Worm (Caenorhabditis elegans) whole organism, young adult: Measurements from ENCODE around the gene K08D8.11.

Experiments
- F23B12.7 ChIP-seq: sonication (generic microtip); optimal IDR thresholded peaks from 2 replicates; lab custom pipeline; 2017; ENCODE audit warnings: missing genetic modification characterization, mild to moderate bottlenecking, missing compliant biosample characterization, antibody characterized with exemption, moderate library complexity; ENCODE audit not compliant: insufficient read depth
- Y53F4B.3 ChIP-seq: fragments of 200-800 bp; sonication (Bioruptor generic); IDR thresholded peaks from 2 replicates; pipeline ENCODE4 v1.3.6; 2022; ENCODE audit warnings: missing genetic modification reagents, missing genetic modification characterization, missing compliant biosample characterization
- athp-1 ChIP-seq: sonication (generic microtip); optimal IDR thresholded peaks from 2 replicates; lab custom pipeline; 2017; ENCODE audit warnings: mild to moderate bottlenecking, missing genetic modification characterization, missing compliant biosample characterization
- egl-44 ChIP-seq: fragments of 200-800 bp; sonication (Bioruptor generic); IDR thresholded peaks from 2 replicates; pipeline ENCODE4 v1.3.6; 2022; ENCODE audit warnings: missing genetic modification reagents, missing genetic modification characterization, missing compliant biosample characterization
- lin-35 ChIP-seq, 3 experiments: fragments of 150-350 bp in 2 of 3; sonication (generic microtip) in 1 of 3; optimal IDR thresholded peaks; 2 replicates each; lab custom pipeline; 2014 to 2018; ENCODE audit warnings: missing biosample characterization in 3 of 3, missing genetic modification characterization in 3 of 3, missing genetic modification reagents in 3 of 3
- pbrm-1 ChIP-seq: fragments of 200-800 bp; sonication (Bioruptor generic); IDR thresholded peaks from 2 replicates; pipeline ENCODE4 v1.3.6; 2022; ENCODE audit warnings: missing genetic modification reagents, missing genetic modification characterization, missing compliant biosample characterization
- tlf-1 ChIP-seq: fragments of 200-800 bp; sonication (Bioruptor generic); optimal IDR thresholded peaks from 2 replicates; lab custom pipeline; 2018; ENCODE audit warnings: mild to moderate bottlenecking, missing genetic modification characterization, missing compliant biosample characterization
- unc-62 ChIP-seq: fragments of 150-350 bp; optimal IDR thresholded peaks from 2 replicates; lab custom pipeline; 2014; ENCODE audit warnings: missing biosample characterization, missing genetic modification reagents, missing genetic modification characterization
- xnd-1 ChIP-seq: sonication (generic microtip); optimal IDR thresholded peaks from 2 replicates; lab custom pipeline; 2016; ENCODE audit warnings: missing genotype, missing genetic modification reagents, missing genetic modification characterization, missing compliant biosample characterization
- ztf-22 ChIP-seq: fragments of 200-800 bp; sonication (Bioruptor generic); optimal IDR thresholded peaks from 2 replicates; lab custom pipeline; 2018; ENCODE audit warnings: mild to moderate bottlenecking, missing genetic modification characterization, moderate library complexity, missing compliant biosample characterization

DNA sequence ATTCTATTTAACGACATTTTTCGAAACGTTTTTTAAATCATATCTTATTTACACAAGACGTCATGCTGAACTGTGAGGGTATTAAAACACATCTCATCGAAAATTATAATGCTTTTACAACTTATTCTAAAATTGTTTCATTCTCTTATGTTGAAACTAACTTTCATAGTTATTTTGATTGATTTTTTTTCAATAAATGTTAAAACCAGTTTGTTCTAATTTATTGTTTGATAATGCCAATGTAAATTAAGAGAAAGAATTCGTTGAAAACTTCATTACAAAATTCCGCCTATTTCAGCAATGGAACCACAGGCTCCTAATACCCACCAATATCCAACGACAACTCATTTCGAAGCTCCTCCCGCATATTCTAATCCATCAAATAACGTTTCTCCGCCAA lies at the start of gene K08D8.11:
- TF ChIP-seq xnd-1 (tag; lab: Kevin White, UChicago), result no peak
- TF ChIP-seq egl-44, result no peak
- TF ChIP-seq Y53F4B.3 (GFP tag; lab: Robert Waterston, UW), result no peak
- TF ChIP-seq pbrm-1, result no peak
- TF ChIP-seq ztf-22 (GFP tag; lab: Kevin White, UChicago), result no peak
- no peak for TF ChIP-seq unc-62 (GFP tag; lab: Kevin White, UChicago)
- no peak for TF ChIP-seq athp-1 (tag; lab: Kevin White, UChicago)
- TF ChIP-seq lin-35 (GFP tag; optimal IDR thresholded peaks at IDR 0.05; lab: Kevin White, UChicago), result no peak
- TF ChIP-seq F23B12.7 (tag; lab: Kevin White, UChicago), result no peak
- TF ChIP-seq tlf-1 (GFP tag; lab: Kevin White, UChicago), result no peak
